Fruit fly (Drosophila melanogaster) whole organism, embryonic: Measurements from ENCODE around the gene CG12589.
A peak's percentile ranks its signal among the peaks of the same experiment; 100 is the strongest.

Source experiments
- CG10147 ChIP-seq: fragments of 200-800 bp; sonication (Bioruptor generic); optimal IDR thresholded peaks from 2 replicates; lab custom pipeline; 2019; ENCODE audit warnings: missing biosample characterization, mild to moderate bottlenecking, missing genetic modification characterization, moderate library complexity
- CG10274 ChIP-seq: fragments of 200-800 bp; sonication (Bioruptor generic); optimal IDR thresholded peaks from 3 replicates; lab custom pipeline; 2017; ENCODE audit warnings: missing biosample characterization, mild to moderate bottlenecking, missing genetic modification characterization
- CG10431 ChIP-seq: fragments of 200-800 bp; sonication (Bioruptor generic); optimal IDR thresholded peaks from 3 replicates; lab custom pipeline; 2018; ENCODE audit warnings: missing biosample characterization, mild to moderate bottlenecking, missing genetic modification characterization
- CG10565 ChIP-seq: fragments of 200-800 bp; sonication (Bioruptor generic); optimal IDR thresholded peaks from 3 replicates; lab custom pipeline; 2016; ENCODE audit warnings: missing biosample characterization, mild to moderate bottlenecking, missing genetic modification characterization
- CG11398 ChIP-seq: fragments of 200-800 bp; sonication (Bioruptor generic); optimal IDR thresholded peaks from 2 replicates; lab custom pipeline; 2016; ENCODE audit warnings: missing biosample characterization, missing genetic modification characterization
- CG11723 ChIP-seq: fragments of 200-800 bp; sonication (Bioruptor generic); optimal IDR thresholded peaks from 2 replicates; lab custom pipeline; 2017; ENCODE audit warnings: missing biosample characterization, mild to moderate bottlenecking, missing genetic modification characterization
- CG12299 ChIP-seq: fragments of 200-800 bp; sonication (Bioruptor generic); optimal IDR thresholded peaks from 2 replicates; lab custom pipeline; 2018; ENCODE audit warnings: missing biosample characterization, mild to moderate bottlenecking, missing genetic modification characterization
- CG13123 ChIP-seq: fragments of 200-800 bp; sonication (Bioruptor generic); optimal IDR thresholded peaks from 2 replicates; lab custom pipeline; 2016; ENCODE audit warnings: missing biosample characterization, missing genetic modification characterization
- CG13287 ChIP-seq: fragments of 200-800 bp; sonication (Bioruptor generic); IDR thresholded peaks from 2 replicates; pipeline ENCODE4 v1.3.6; 2022; ENCODE audit warnings: missing biosample characterization, missing genetic modification characterization; ENCODE audit not compliant: partially characterized antibody
- CG13775 ChIP-seq: fragments of 200-800 bp; sonication (Bioruptor generic); optimal IDR thresholded peaks from 3 replicates; lab custom pipeline; 2017; ENCODE audit warnings: missing biosample characterization, mild to moderate bottlenecking, missing genetic modification characterization
- CG15696 ChIP-seq: fragments of 200-800 bp; sonication (Bioruptor generic); optimal IDR thresholded peaks from 2 replicates; lab custom pipeline; 2019; ENCODE audit warnings: missing biosample characterization, mild to moderate bottlenecking, missing genetic modification characterization, moderate library complexity
- CG18476 ChIP-seq: fragments of 200-800 bp; sonication (Bioruptor generic); optimal IDR thresholded peaks from 2 replicates; lab custom pipeline; 2016; ENCODE audit warnings: missing biosample characterization, mild to moderate bottlenecking, missing genetic modification characterization
- CG30403 ChIP-seq: fragments of 200-800 bp; sonication (Bioruptor generic); optimal IDR thresholded peaks from 3 replicates; lab custom pipeline; 2016; ENCODE audit warnings: missing biosample characterization, missing genetic modification characterization
- CG3407 ChIP-seq: fragments of 200-800 bp; sonication (Bioruptor generic); optimal IDR thresholded peaks from 2 replicates; lab custom pipeline; 2018; ENCODE audit warnings: missing biosample characterization, mild to moderate bottlenecking, missing genetic modification characterization
- CG3838 ChIP-seq: fragments of 200-800 bp; sonication (Bioruptor generic); optimal IDR thresholded peaks from 3 replicates; lab custom pipeline; 2016; ENCODE audit warnings: missing biosample characterization, missing genetic modification characterization
- CG4282 ChIP-seq: fragments of 200-800 bp; sonication (Bioruptor generic); optimal IDR thresholded peaks from 2 replicates; lab custom pipeline; 2016; ENCODE audit warnings: missing biosample characterization, missing genetic modification characterization
- CG7987 ChIP-seq: fragments of 200-800 bp; sonication (Bioruptor generic); optimal IDR thresholded peaks from 2 replicates; lab custom pipeline; 2018; ENCODE audit warnings: missing biosample characterization, mild to moderate bottlenecking, missing genetic modification characterization, moderate library complexity
- CG8290 ChIP-seq, 3 experiments: fragments of 200-800 bp; sonication (Bioruptor generic); optimal IDR thresholded peaks; 2 replicates each; lab custom pipeline; 2016 to 2019; ENCODE audit warnings: missing biosample characterization in 3 of 3, missing genetic modification characterization in 3 of 3, mild to moderate bottlenecking in 2 of 3, moderate library complexity in 1 of 3
- CG8388 ChIP-seq: fragments of 200-800 bp; sonication (Bioruptor generic); optimal IDR thresholded peaks from 2 replicates; lab custom pipeline; 2019; ENCODE audit warnings: missing biosample characterization, mild to moderate bottlenecking, missing genetic modification characterization, moderate library complexity
- Dek ChIP-seq: fragments of 200-800 bp; sonication (Bioruptor generic); optimal IDR thresholded peaks from 3 replicates; lab custom pipeline; 2019; ENCODE audit warnings: missing biosample characterization, mild to moderate bottlenecking, missing genetic modification characterization, moderate library complexity
- ERR ChIP-seq: fragments of 200-800 bp; sonication (Bioruptor generic); optimal IDR thresholded peaks from 2 replicates; lab custom pipeline; 2016; ENCODE audit warnings: missing biosample characterization, missing genetic modification characterization
- Ets65A ChIP-seq: fragments of 200-800 bp; sonication (Bioruptor generic); peaks from one replicate; lab custom pipeline; 2016; ENCODE audit warnings: missing biosample characterization, missing genetic modification characterization
- H15 ChIP-seq: fragments of 200-800 bp; sonication (Bioruptor generic); IDR thresholded peaks from 3 replicates; pipeline ENCODE4 v1.3.6; 2022; ENCODE audit warnings: missing biosample characterization, missing genetic modification characterization
- Hand ChIP-seq: fragments of 200-800 bp; sonication (Bioruptor generic); optimal IDR thresholded peaks from 2 replicates; lab custom pipeline; 2017; ENCODE audit warnings: mild to moderate bottlenecking, missing biosample characterization, missing genetic modification reagents, missing genetic modification characterization
- HmgZ ChIP-seq: fragments of 200-800 bp; sonication (Bioruptor generic); optimal IDR thresholded peaks from 2 replicates; lab custom pipeline; 2018; ENCODE audit warnings: missing biosample characterization, mild to moderate bottlenecking, missing genetic modification characterization
- Hmx ChIP-seq: fragments of 200-800 bp; sonication (Bioruptor generic); optimal IDR thresholded peaks from 2 replicates; lab custom pipeline; 2016; ENCODE audit warnings: missing biosample characterization, missing genetic modification characterization
- Hr78 ChIP-seq, 2 experiments: fragments of 200-800 bp in 1 of 2; fragments of >200 bp in 1 of 2; sonication (Bioruptor generic) in 1 of 2; optimal IDR thresholded peaks; 2 replicates each; lab custom pipeline; 2017 to 2019; ENCODE audit warnings: missing biosample characterization in 2 of 2, missing genetic modification characterization in 2 of 2, mild to moderate bottlenecking in 1 of 2, moderate library complexity in 1 of 2
- Hsf ChIP-seq: fragments of 200-800 bp; sonication (Bioruptor generic); optimal IDR thresholded peaks from 3 replicates; lab custom pipeline; 2016; ENCODE audit warnings: missing biosample characterization, missing genetic modification characterization
- Jarid2 ChIP-seq: fragments of 200-800 bp; sonication (Bioruptor generic); optimal IDR thresholded peaks from 3 replicates; lab custom pipeline; 2017; ENCODE audit warnings: mild to moderate bottlenecking, missing biosample characterization, missing genetic modification reagents, missing genetic modification characterization
- Lpt ChIP-seq: fragments of >200 bp; optimal IDR thresholded peaks from 2 replicates; lab custom pipeline; 2018; ENCODE audit warnings: missing biosample characterization, missing genetic modification characterization
- MTF-1 ChIP-seq: fragments of 200-800 bp; sonication (Bioruptor generic); optimal IDR thresholded peaks from 2 replicates; lab custom pipeline; 2018; ENCODE audit warnings: missing biosample characterization, mild to moderate bottlenecking, missing genetic modification characterization, borderline replicate concordance
- Mes4 ChIP-seq: fragments of 200-800 bp; sonication (Bioruptor generic); optimal IDR thresholded peaks from 2 replicates; lab custom pipeline; 2016; ENCODE audit warnings: missing biosample characterization, missing genetic modification characterization
- NC2α ChIP-seq: fragments of 200-800 bp; sonication (Bioruptor generic); optimal IDR thresholded peaks from 2 replicates; lab custom pipeline; 2016; ENCODE audit warnings: missing biosample characterization, missing genetic modification characterization
- ac ChIP-seq: fragments of 200-800 bp; sonication (Bioruptor generic); optimal IDR thresholded peaks from 3 replicates; lab custom pipeline; 2017; ENCODE audit warnings: missing biosample characterization, mild to moderate bottlenecking, missing genetic modification characterization
- btn ChIP-seq: fragments of 200-800 bp; sonication (Bioruptor generic); optimal IDR thresholded peaks from 2 replicates; lab custom pipeline; 2016; ENCODE audit warnings: missing biosample characterization, missing genetic modification characterization
- crol ChIP-seq: fragments of 200-800 bp; sonication (Bioruptor generic); IDR thresholded peaks from 2 replicates; pipeline ENCODE4 v1.3.6; 2022; ENCODE audit warnings: missing biosample characterization, missing genetic modification characterization
- cwo ChIP-seq: fragments of 200-800 bp; sonication (Bioruptor generic); optimal IDR thresholded peaks from 3 replicates; lab custom pipeline; 2017; ENCODE audit warnings: missing biosample characterization, missing genetic modification characterization, mild to moderate bottlenecking, moderate library complexity, missing genetic modification reagents
- fd96Cb ChIP-seq: fragments of 200-800 bp; sonication (Bioruptor generic); optimal IDR thresholded peaks from 2 replicates; lab custom pipeline; 2018; ENCODE audit warnings: missing biosample characterization, mild to moderate bottlenecking, missing genetic modification characterization, moderate library complexity
- fru ChIP-seq: fragments of >200 bp; optimal IDR thresholded peaks from 2 replicates; lab custom pipeline; 2017
- gro ChIP-seq: fragments of 200-800 bp; sonication (Bioruptor generic); optimal IDR thresholded peaks from 2 replicates; lab custom pipeline; 2016; ENCODE audit warnings: missing biosample characterization, missing genetic modification characterization
- gsb ChIP-seq: fragments of 200-800 bp; sonication (Bioruptor generic); IDR thresholded peaks from 2 replicates; pipeline ENCODE4 v1.3.6; 2022; ENCODE audit warnings: missing biosample characterization, missing genetic modification characterization
- ind ChIP-seq: fragments of 200-800 bp; sonication (Bioruptor generic); optimal IDR thresholded peaks from 3 replicates; lab custom pipeline; 2016; ENCODE audit warnings: missing biosample characterization, missing genetic modification characterization
- knrl ChIP-seq: fragments of 200-800 bp; sonication (Bioruptor generic); IDR thresholded peaks from 3 replicates; pipeline ENCODE4 v1.3.6; 2022; ENCODE audit warnings: missing biosample characterization, missing genetic modification characterization; ENCODE audit not compliant: partially characterized antibody
- lilli ChIP-seq: fragments of 200-800 bp; sonication (Bioruptor generic); optimal IDR thresholded peaks from 3 replicates; lab custom pipeline; 2016; ENCODE audit warnings: missing biosample characterization, missing genetic modification characterization
- nerfin-1 ChIP-seq: fragments of 200-800 bp; sonication (Bioruptor generic); optimal IDR thresholded peaks from 3 replicates; lab custom pipeline; 2019; ENCODE audit warnings: missing biosample characterization, mild to moderate bottlenecking, missing genetic modification characterization, moderate library complexity
- p53 ChIP-seq: fragments of 200-800 bp; sonication (Bioruptor generic); optimal IDR thresholded peaks from 2 replicates; lab custom pipeline; 2016; ENCODE audit warnings: missing biosample characterization, missing genetic modification characterization
- pita ChIP-seq: fragments of 200-800 bp; sonication (Bioruptor generic); optimal IDR thresholded peaks from 2 replicates; lab custom pipeline; 2017; ENCODE audit warnings: missing biosample characterization, mild to moderate bottlenecking, missing genetic modification characterization
- row ChIP-seq: fragments of 200-800 bp; sonication (Bioruptor generic); IDR thresholded peaks from 3 replicates; pipeline ENCODE4 v1.3.6; 2022; ENCODE audit warnings: missing biosample characterization, missing genetic modification characterization
- slp2 ChIP-seq: fragments of 200-800 bp; sonication (Bioruptor generic); optimal IDR thresholded peaks from 2 replicates; lab custom pipeline; 2016; ENCODE audit warnings: missing biosample characterization, missing genetic modification characterization
- wor ChIP-seq: fragments of 200-800 bp; sonication (Bioruptor generic); IDR thresholded peaks from 2 replicates; pipeline ENCODE4 v1.3.6; 2022; ENCODE audit warnings: missing biosample characterization, missing genetic modification characterization
- z ChIP-seq: fragments of 200-800 bp; sonication (Bioruptor generic); IDR thresholded peaks from 3 replicates; pipeline ENCODE4 v1.3.6; 2022; ENCODE audit warnings: missing biosample characterization, missing genetic modification characterization

CG12589 gene

DNA sequence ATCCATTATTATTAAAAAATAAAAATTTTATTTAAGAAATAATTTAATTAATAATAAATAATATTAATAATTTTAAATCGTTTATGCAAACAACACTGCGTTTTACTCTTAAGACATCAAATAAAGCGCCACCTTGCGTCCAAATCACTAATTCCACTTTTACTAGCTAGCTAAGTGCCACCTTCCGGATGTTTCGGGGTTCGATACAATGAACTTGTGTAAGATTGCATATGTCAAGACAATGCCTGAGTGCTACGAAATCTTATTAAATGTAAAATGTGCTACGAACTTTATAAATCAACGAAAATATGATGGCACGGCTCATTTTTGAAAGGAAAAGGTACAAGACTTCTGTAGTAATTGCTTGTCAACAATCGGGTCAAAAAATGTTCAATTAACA is 11.9 kb downstream of the CG12589 start (continued):
- TF ChIP-seq CG8290 (GFP tag; optimal IDR thresholded peaks at IDR 0.05; lab: Kevin White, UChicago) (peak; percentile 85), CG8290 (tag; optimal IDR thresholded peaks at IDR 0.05; lab: Kevin White, UChicago) (peak in 1 of 2 experiments; percentile 94), CG15696 (tag; lab: Kevin White, UChicago) (peak; percentile 72), Mes4 (peak; percentile 45), Lpt (GFP tag; lab: Kevin White, UChicago) (no peak), ac (GFP tag; lab: Kevin White, UChicago) (no peak), CG10431 (GFP tag; lab: Kevin White, UChicago) (no peak), row (GFP tag; lab: Robert Waterston, UW) (peak; percentile 69), ERR (peak; percentile 33), CG8388 (peak; percentile 27), lilli (GFP tag; lab: Kevin White, UChicago) (peak; percentile 69), Dek (tag; lab: Kevin White, UChicago) (peak; percentile 78), CG10147 (GFP tag; lab: Kevin White, UChicago) (peak; percentile 50), NC2α (GFP tag; lab: Kevin White, UChicago) (peak; percentile 44), Ets65A (peak; percentile 99), Hr78 (GFP tag; optimal IDR thresholded peaks at IDR 0.05; lab: Kevin White, UChicago) (no peak), gro (GFP tag; lab: Kevin White, UChicago) (peak; percentile 79), Hsf (GFP tag; lab: Kevin White, UChicago) (peak; percentile 78), H15 (GFP tag; lab: Robert Waterston, UW) (peak; percentile 58; the same call in 1 of the 3 replicates), fru (no peak), CG12299 (tag; lab: Kevin White, UChicago) (no peak), Hmx (GFP tag; lab: Kevin White, UChicago) (no peak), CG30403 (GFP tag; lab: Kevin White, UChicago) (peak; percentile 67), CG13287 (GFP tag; lab: Robert Waterston, UW) (peak; percentile 34; the same call in 1 of the 2 replicates), CG10274 (GFP tag; lab: Kevin White, UChicago) (no peak), nerfin-1 (tag; lab: Kevin White, UChicago) (peak; percentile 19), cwo (GFP tag; lab: Kevin White, UChicago) (no peak), CG7987 (peak; percentile 37), Jarid2 (GFP tag; lab: Kevin White, UChicago) (peak; percentile 37), CG13123 (GFP tag; lab: Kevin White, UChicago) (peak; percentile 64), CG13775 (peak; percentile 46), MTF-1 (peak; percentile 21), gsb (GFP tag; lab: Robert Waterston, UW) (no peak), CG3407 (peak; percentile 42), crol (no peak), pita (GFP tag; lab: Kevin White, UChicago) (peak; percentile 64), ind (GFP tag; lab: Kevin White, UChicago) (peak; percentile 69), btn (GFP tag; lab: Kevin White, UChicago) (peak; percentile 17), knrl (GFP tag; lab: Robert Waterston, UW) (peak; percentile 58; the same call in 2 of the 3 replicates), CG4282 (GFP tag; lab: Kevin White, UChicago) (peak; percentile 50), z (no peak), CG11723 (GFP tag; lab: Kevin White, UChicago) (no peak), CG11398 (GFP tag; lab: Kevin White, UChicago) (no peak), slp2 (peak; percentile 53), CG10565 (no peak), CG18476 (GFP tag; lab: Kevin White, UChicago) (peak; percentile 36), fd96Cb (tag; lab: Kevin White, UChicago) (peak; percentile 56), HmgZ (tag; lab: Kevin White, UChicago) (peak; percentile 86), p53 (GFP tag; lab: Kevin White, UChicago) (peak; percentile 67), Hand (GFP tag; lab: Kevin White, UChicago) (no peak), CG3838 (GFP tag; lab: Kevin White, UChicago) (no peak), wor (GFP tag; lab: Robert Waterston, UW) (no peak)
